Fruit fly (Drosophila melanogaster): ENCODE measurements around the gene Myc.

The Myc gene

dm6 chrX:3414003-3414767, 41.2 kb downstream of the Myc start (continued):
- TF ChIP-seq CG13296 (GFP tag; optimal IDR thresholded peaks at IDR 0.05): peak; percentile 78
- TF ChIP-seq CG11695 (GFP tag; IDR thresholded peaks at IDR 0.05): peak; percentile 74
- peak; percentile 32 for TF ChIP-seq dmrt11E (tag; optimal IDR thresholded peaks at IDR 0.05)
- peak; percentile 32; the same call in 1 of the 2 replicates for TF ChIP-seq CG11085 (GFP tag; IDR thresholded peaks at IDR 0.05)
- peak; percentile 34 for TF ChIP-seq ATbp (GFP tag; optimal IDR thresholded peaks at IDR 0.05)
- no peak for TF ChIP-seq Mes4 (GFP tag; optimal IDR thresholded peaks at IDR 0.05)
- peak; percentile 5 for TF ChIP-seq CG15696 (tag; optimal IDR thresholded peaks at IDR 0.05)
- no peak for TF ChIP-seq CG34376 (GFP tag; optimal IDR thresholded peaks at IDR 0.05)
- TF ChIP-seq gt (GFP tag; IDR thresholded peaks at IDR 0.05): no peak
- TF ChIP-seq Scr (GFP tag; IDR thresholded peaks at IDR 0.05; ENCODE audit: partially characterized antibody): no peak
- TF ChIP-seq Vsx1 (GFP tag; optimal IDR thresholded peaks at IDR 0.05): no peak
- TF ChIP-seq CG15073 (GFP tag; optimal IDR thresholded peaks at IDR 0.05): no peak
- TF ChIP-seq fru (optimal IDR thresholded peaks at IDR 0.05): no peak
- TF ChIP-seq CrebB (tag; optimal IDR thresholded peaks at IDR 0.05): no peak
- no peak for TF ChIP-seq Gsc (GFP tag; IDR thresholded peaks at IDR 0.05)
- no peak for TF ChIP-seq Lpt (GFP tag; optimal IDR thresholded peaks at IDR 0.05)
- TF ChIP-seq sens (GFP tag): peak; percentile 87
- TF ChIP-seq Ets97D (GFP tag; optimal IDR thresholded peaks at IDR 0.05): no peak
- 0 out of 2 replicates have a peak, but pooled peaks have one; percentile 27 for TF ChIP-seq CG11247 (GFP tag; IDR thresholded peaks at IDR 0.05)
- TF ChIP-seq HmgZ (tag; optimal IDR thresholded peaks at IDR 0.05): peak; percentile 16
- peak; percentile 16 for TF ChIP-seq CG8281 (tag; optimal IDR thresholded peaks at IDR 0.05)
- no peak for TF ChIP-seq dati (GFP tag; IDR thresholded peaks at IDR 0.05)
- TF ChIP-seq dm (GFP tag; optimal IDR thresholded peaks at IDR 0.05): no peak
- TF ChIP-seq Taf1 (GFP tag; IDR thresholded peaks at IDR 0.05): peak; percentile 31; the same call in 1 of the 2 replicates
- TF ChIP-seq Oli (tag; optimal IDR thresholded peaks at IDR 0.05): peak; percentile 76
- no peak for TF ChIP-seq fu2 (GFP tag; optimal IDR thresholded peaks at IDR 0.05)
- TF ChIP-seq yki (optimal IDR thresholded peaks at IDR 0.05): no peak
- TF ChIP-seq CG10462 (GFP tag; optimal IDR thresholded peaks at IDR 0.05): no peak
- TF ChIP-seq phol (tag; optimal IDR thresholded peaks at IDR 0.05): peak; percentile 67
- peak; percentile 81 for TF ChIP-seq dysf (GFP tag; IDR thresholded peaks at IDR 0.05)
- peak; percentile 81 for TF ChIP-seq CG17359 (tag; optimal IDR thresholded peaks at IDR 0.05)
- TF ChIP-seq CG6683 (GFP tag; optimal IDR thresholded peaks at IDR 0.05): peak; percentile 51
- TF ChIP-seq Bteb2 (GFP tag; optimal IDR thresholded peaks at IDR 0.05): no peak
- peak; percentile 36 for TF ChIP-seq CG4820 (GFP tag; optimal IDR thresholded peaks at IDR 0.05)
- peak; percentile 52 for TF ChIP-seq CG12299 (tag; optimal IDR thresholded peaks at IDR 0.05)
- TF ChIP-seq crol (GFP tag; IDR thresholded peaks at IDR 0.05): 0 out of 2 replicates have a peak, but pooled peaks have one; percentile 35
- TF ChIP-seq Hand (GFP tag; optimal IDR thresholded peaks at IDR 0.05): peak; percentile 56
- TF ChIP-seq ken (GFP tag; IDR thresholded peaks at IDR 0.05): no peak
- TF ChIP-seq cato (GFP tag; optimal IDR thresholded peaks at IDR 0.05; ENCODE audit: borderline replicate concordance): peak; percentile 8
- peak; percentile 69; the same call in 2 of the 3 replicates for TF ChIP-seq CG17361 (GFP tag; IDR thresholded peaks at IDR 0.05)
- 0 out of 3 replicates have a peak, but pooled peaks have one; percentile 47 for TF ChIP-seq CG11456 (GFP tag; IDR thresholded peaks at IDR 0.05)
- no peak for TF ChIP-seq CG12942 (GFP tag; optimal IDR thresholded peaks at IDR 0.05)
- no peak for TF ChIP-seq CG16863 (GFP tag; optimal IDR thresholded peaks at IDR 0.05)
- no peak; the same call in 3 of the 4 replicates for TF ChIP-seq Gug (GFP tag; IDR thresholded peaks at IDR 0.05)
- no peak for TF ChIP-seq CG10274 (GFP tag; optimal IDR thresholded peaks at IDR 0.05)
- peak; percentile 55 for TF ChIP-seq CG17829 (tag; optimal IDR thresholded peaks at IDR 0.05)
- peak; percentile 85 for TF ChIP-seq gem (tag; optimal IDR thresholded peaks at IDR 0.05)
- no peak for TF ChIP-seq CG10321 (GFP tag; IDR thresholded peaks at IDR 0.05)
- no peak for TF ChIP-seq CG7745 (tag; optimal IDR thresholded peaks at IDR 0.05)
- TF ChIP-seq CG6254 (GFP tag; optimal IDR thresholded peaks at IDR 0.05): peak; percentile 40
